Worm (Caenorhabditis elegans) whole organism, L4 larva: ENCODE data around the gene R02F2.7.
A peak's percentile ranks its signal among the peaks of the same experiment; 100 is the strongest.

Experiments used
- F10B5.3 ChIP-seq: sonication (generic microtip); optimal IDR thresholded peaks from 2 replicates; lab custom pipeline; 2016; ENCODE audit warnings: mild to moderate bottlenecking, missing genetic modification characterization, missing compliant biosample characterization
- F37D6.2 ChIP-seq: sonication (generic microtip); optimal IDR thresholded peaks from 2 replicates; lab custom pipeline; 2016; ENCODE audit warnings: mild to moderate bottlenecking, missing genetic modification characterization, missing compliant biosample characterization
- F44E2.7 ChIP-seq: fragments of 200-800 bp; sonication (Bioruptor generic); IDR thresholded peaks from 2 replicates; pipeline ENCODE4 v2.1.2; 2022; ENCODE audit warnings: missing genetic modification characterization, missing compliant biosample characterization
- T26A8.4 ChIP-seq: fragments of 200-800 bp; sonication (Bioruptor generic); IDR thresholded peaks from 2 replicates; pipeline ENCODE4 v1.3.6; 2022; ENCODE audit warnings: missing genetic modification characterization, missing compliant biosample characterization
- aly-2 ChIP-seq: sonication (generic microtip); optimal IDR thresholded peaks from 2 replicates; lab custom pipeline; 2018; ENCODE audit warnings: missing biosample characterization, missing genetic modification characterization
- ceh-20 ChIP-seq: fragments of 200-800 bp; sonication (Bioruptor generic); IDR thresholded peaks from 2 replicates; pipeline ENCODE4 v1.3.6; 2022; ENCODE audit warnings: missing genetic modification reagents, missing genetic modification characterization, missing compliant biosample characterization
- ceh-32 ChIP-seq: sonication (generic microtip); optimal IDR thresholded peaks from 2 replicates; lab custom pipeline; 2016; ENCODE audit warnings: mild to moderate bottlenecking, missing genetic modification characterization, missing compliant biosample characterization; ENCODE audit not compliant: poor library complexity
- ceh-62 ChIP-seq: sonication (generic microtip); optimal IDR thresholded peaks from 2 replicates; lab custom pipeline; 2017; ENCODE audit warnings: missing biosample characterization, missing genetic modification characterization
- ceh-82 ChIP-seq: sonication (generic microtip); optimal IDR thresholded peaks from 2 replicates; lab custom pipeline; 2017; ENCODE audit warnings: missing biosample characterization, missing genetic modification characterization
- cey-2 ChIP-seq: sonication (generic microtip); optimal IDR thresholded peaks from 3 replicates; lab custom pipeline; 2017; ENCODE audit warnings: missing genetic modification characterization, mild to moderate bottlenecking, missing compliant biosample characterization, antibody characterized with exemption, borderline replicate concordance; ENCODE audit not compliant: insufficient read depth
- ctbp-1 ChIP-seq: fragments of 200-800 bp; sonication (Bioruptor generic); IDR thresholded peaks from 2 replicates; pipeline ENCODE4 v1.3.6; 2022; ENCODE audit warnings: missing genetic modification reagents, missing genetic modification characterization, missing compliant biosample characterization
- daf-12 ChIP-seq: fragments of 150-350 bp; optimal IDR thresholded peaks from 2 replicates; lab custom pipeline; 2014; ENCODE audit warnings: missing biosample characterization, missing genetic modification reagents, missing genetic modification characterization
- daf-16 ChIP-seq, 3 experiments: sonication (generic microtip); optimal IDR thresholded peaks; 2 replicates each; lab custom pipeline; 2016 to 2017; ENCODE audit warnings: missing genetic modification characterization in 3 of 3, missing genetic modification reagents in 3 of 3, mild to moderate bottlenecking in 2 of 3, missing compliant biosample characterization in 2 of 3, missing biosample characterization in 1 of 3, moderate library complexity in 1 of 3
- daf-19 ChIP-seq: fragments of 200-800 bp; sonication (Bioruptor generic); conservative IDR thresholded peaks from 2 replicates; pipeline ENCODE4 v1.3.6; 2022; ENCODE audit warnings: missing genetic modification characterization, missing compliant biosample characterization
- dmd-6 ChIP-seq: fragments of 200-800 bp; sonication (Bioruptor generic); IDR thresholded peaks from 2 replicates; pipeline ENCODE4 v1.3.6; 2022; ENCODE audit warnings: missing genetic modification reagents, missing genetic modification characterization, missing compliant biosample characterization
- dmd-8 ChIP-seq: fragments of 200-800 bp; sonication (Bioruptor generic); IDR thresholded peaks from 2 replicates; pipeline ENCODE4 v1.3.6; 2022; ENCODE audit warnings: missing genetic modification characterization, missing compliant biosample characterization
- dmd-9 ChIP-seq: fragments of 200-800 bp; sonication (Bioruptor generic); IDR thresholded peaks from 2 replicates; pipeline ENCODE4 v1.3.6; 2022; ENCODE audit warnings: missing genetic modification reagents, missing genetic modification characterization, missing compliant biosample characterization
- egl-27 ChIP-seq: sonication (generic microtip); optimal IDR thresholded peaks from 3 replicates; lab custom pipeline; 2017; ENCODE audit warnings: missing biosample characterization, missing genetic modification reagents, missing genetic modification characterization
- hlh-11 ChIP-seq: fragments of 200-800 bp; sonication (Bioruptor generic); optimal IDR thresholded peaks from 2 replicates; lab custom pipeline; 2018; ENCODE audit warnings: mild to moderate bottlenecking, missing genetic modification characterization, missing compliant biosample characterization
- hlh-30 ChIP-seq: sonication (generic microtip); optimal IDR thresholded peaks from 2 replicates; lab custom pipeline; 2017; ENCODE audit warnings: antibody characterized with exemption, mild to moderate bottlenecking, missing genetic modification characterization, missing compliant biosample characterization; ENCODE audit not compliant: insufficient read depth
- lin-15B ChIP-seq: fragments of 150-350 bp; sonication (generic microtip); optimal IDR thresholded peaks from 3 replicates; lab custom pipeline; 2014; ENCODE audit warnings: missing biosample characterization, missing genetic modification characterization
- lin-29 ChIP-seq: fragments of 200-800 bp; sonication (Bioruptor generic); IDR thresholded peaks from 2 replicates; pipeline ENCODE4 v1.3.6; 2022; ENCODE audit warnings: missing genetic modification reagents, missing genetic modification characterization, missing compliant biosample characterization
- lin-39 ChIP-seq: fragments of 150-350 bp; optimal IDR thresholded peaks from 2 replicates; lab custom pipeline; 2014; ENCODE audit warnings: missing biosample characterization, missing genetic modification reagents, missing genetic modification characterization
- lir-3 ChIP-seq: sonication (generic microtip); optimal IDR thresholded peaks from 2 replicates; lab custom pipeline; 2016; ENCODE audit warnings: mild to moderate bottlenecking, missing genetic modification characterization, missing compliant biosample characterization
- mdl-1 ChIP-seq, 2 experiments: fragments of 150-350 bp in 1 of 2; sonication (generic microtip) in 1 of 2; optimal IDR thresholded peaks; 2 replicates each; lab custom pipeline; 2014 to 2017; ENCODE audit warnings: missing biosample characterization in 2 of 2, missing genetic modification characterization in 2 of 2
- mep-1 ChIP-seq: fragments of 150-350 bp; sonication (generic microtip); optimal IDR thresholded peaks from 3 replicates; lab custom pipeline; 2014; ENCODE audit warnings: missing biosample characterization, missing genetic modification characterization
- mxl-2 ChIP-seq: fragments of 200-800 bp; sonication (Bioruptor generic); conservative IDR thresholded peaks from 2 replicates; pipeline ENCODE4 v1.3.6; 2022; ENCODE audit warnings: missing genetic modification reagents, missing genetic modification characterization, missing compliant biosample characterization
- nhr-11 ChIP-seq: fragments of 150-350 bp; optimal IDR thresholded peaks from 2 replicates; lab custom pipeline; 2014; ENCODE audit warnings: missing biosample characterization, missing genetic modification characterization
- nhr-41 ChIP-seq: fragments of 200-800 bp; sonication (Bioruptor generic); IDR thresholded peaks from 2 replicates; pipeline ENCODE4 v1.3.6; 2022; ENCODE audit warnings: missing genetic modification reagents, missing genetic modification characterization, missing compliant biosample characterization
- nhr-48 ChIP-seq: sonication (generic microtip); optimal IDR thresholded peaks from 2 replicates; lab custom pipeline; 2016; ENCODE audit warnings: mild to moderate bottlenecking, missing genetic modification characterization, missing compliant biosample characterization
- nhr-76 ChIP-seq: fragments of 150-350 bp; optimal IDR thresholded peaks from 2 replicates; lab custom pipeline; 2014; ENCODE audit warnings: missing biosample characterization, missing genetic modification characterization
- php-3 ChIP-seq: fragments of 200-800 bp; sonication (Bioruptor generic); IDR thresholded peaks from 2 replicates; pipeline ENCODE4 v1.3.6; 2022; ENCODE audit warnings: missing genetic modification reagents, missing genetic modification characterization, missing compliant biosample characterization
- sdz-12 ChIP-seq: fragments of 200-800 bp; sonication (Bioruptor generic); optimal IDR thresholded peaks from 2 replicates; lab custom pipeline; 2018; ENCODE audit warnings: mild to moderate bottlenecking, missing genetic modification characterization, missing compliant biosample characterization
- skn-1 ChIP-seq: fragments of 150-350 bp; optimal IDR thresholded peaks from 2 replicates; lab custom pipeline; 2014; ENCODE audit warnings: missing biosample characterization, missing genetic modification characterization
- snpc-4 ChIP-seq: fragments of 150-350 bp; optimal IDR thresholded peaks from 2 replicates; lab custom pipeline; 2014; ENCODE audit warnings: missing biosample characterization, missing genetic modification characterization
- spr-3 ChIP-seq: fragments of 200-800 bp; sonication (Bioruptor generic); optimal IDR thresholded peaks from 2 replicates; lab custom pipeline; 2018; ENCODE audit warnings: mild to moderate bottlenecking, missing genetic modification characterization, missing compliant biosample characterization
- tag-97 ChIP-seq: fragments of 200-800 bp; sonication (Bioruptor generic); IDR thresholded peaks from 2 replicates; pipeline ENCODE4 v1.3.6; 2022; ENCODE audit warnings: missing genetic modification characterization, missing compliant biosample characterization
- unc-130 ChIP-seq: sonication (generic microtip); optimal IDR thresholded peaks from 2 replicates; lab custom pipeline; 2016; ENCODE audit warnings: missing genetic modification reagents, missing genetic modification characterization, missing compliant biosample characterization
- unc-39 ChIP-seq: sonication (generic microtip); optimal IDR thresholded peaks from 2 replicates; lab custom pipeline; 2017; ENCODE audit warnings: missing biosample characterization, missing genetic modification characterization
- unc-62 ChIP-seq, 3 experiments: fragments of 150-350 bp in 1 of 3; sonication (generic microtip); optimal IDR thresholded peaks in 2 of 3; peaks in 1 of 3; 1 replicate in 1 of 3; 2 replicates in 2 of 3; lab custom pipeline; 2014 to 2017; ENCODE audit warnings: missing biosample characterization in 3 of 3, missing genetic modification characterization in 3 of 3, missing genetic modification reagents in 3 of 3, missing genotype in 1 of 3
- vab-7 ChIP-seq: fragments of 200-800 bp; sonication (Bioruptor generic); IDR thresholded peaks from 2 replicates; pipeline ENCODE4 v1.3.6; 2022; ENCODE audit warnings: missing genetic modification reagents, missing genetic modification characterization, missing compliant biosample characterization
- zag-1 ChIP-seq: fragments of 150-350 bp; optimal IDR thresholded peaks from 2 replicates; lab custom pipeline; 2014; ENCODE audit warnings: missing biosample characterization, missing genetic modification characterization
- zip-11 ChIP-seq: fragments of 200-800 bp; sonication (Bioruptor generic); IDR thresholded peaks from 2 replicates; pipeline ENCODE4 v1.3.6; 2022; ENCODE audit warnings: missing genetic modification characterization, missing compliant biosample characterization
- zip-2 ChIP-seq: fragments of 150-350 bp; optimal IDR thresholded peaks from 2 replicates; lab custom pipeline; 2014; ENCODE audit warnings: missing biosample characterization, missing genetic modification characterization
- ztf-11 ChIP-seq: fragments of 150-350 bp; optimal IDR thresholded peaks from 2 replicates; lab custom pipeline; 2014; ENCODE audit warnings: missing biosample characterization, missing genetic modification characterization

The R02F2.7 gene

DNA sequence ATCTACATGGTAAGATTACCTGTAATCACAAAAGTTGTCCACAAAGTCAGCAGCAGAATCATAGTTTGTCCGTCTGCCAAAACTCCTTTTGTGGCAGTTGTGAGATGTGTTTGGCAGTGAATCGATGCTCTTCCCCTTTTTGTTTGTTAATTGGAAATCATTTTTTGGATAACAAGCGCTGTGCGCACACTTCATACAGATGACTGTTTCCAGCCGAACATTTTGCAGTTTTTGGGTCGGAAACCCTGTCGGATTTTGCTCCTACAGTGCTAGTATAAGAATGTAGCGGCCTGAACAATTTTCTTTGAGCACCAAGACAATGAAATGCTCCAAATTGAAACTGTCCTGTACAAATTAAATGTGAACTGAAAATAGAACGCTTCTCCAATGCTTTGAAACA, 25.1 kb upstream of the R02F2.7 start, which contains the start of gene D1044.7:
Gene D1044.7, minus strand, starts transcription at position 101 of the 400 bp plus-strand sequence.
- TF ChIP-seq unc-62 (GFP tag; optimal IDR thresholded peaks at IDR 0.05 in 1 of 2; lab: Kevin White, UChicago) = peak in 1 of 2 experiments; percentile 63
- TF ChIP-seq unc-62 (tag; optimal IDR thresholded peaks at IDR 0.05; lab: Kevin White, UChicago) = no peak
- no peak for TF ChIP-seq lin-39 (tag; lab: Kevin White, UChicago)
- no peak for TF ChIP-seq nhr-41 (GFP tag; lab: Robert Waterston, UW)
- TF ChIP-seq, all 104 proteins: peak for 1

DNA sequence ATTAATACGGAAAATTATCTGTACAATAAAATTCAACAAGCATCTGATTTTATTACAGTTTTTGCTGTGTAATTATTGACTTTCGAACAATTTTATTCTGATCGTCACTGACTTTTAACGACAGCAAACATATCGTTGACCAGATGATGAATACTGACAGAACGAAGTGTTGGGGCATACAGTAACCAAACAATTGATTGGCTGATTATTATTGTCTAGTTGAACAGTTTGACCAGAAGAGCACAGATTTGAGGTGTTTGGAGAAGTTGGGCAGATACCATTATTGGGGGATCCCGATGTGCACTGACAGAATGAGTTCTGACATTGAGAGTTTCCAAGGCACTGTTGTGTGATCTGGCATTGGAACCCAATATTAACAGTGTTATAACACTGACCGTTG, 23.4 kb upstream of the R02F2.7 start:
- TF ChIP-seq skn-1 = no peak
- TF ChIP-seq nhr-41 (GFP tag; lab: Robert Waterston, UW) = no peak
- no peak for TF ChIP-seq nhr-11 (tag; lab: Kevin White, UChicago)
- no peak for TF ChIP-seq lin-15B (tag; lab: Kevin White, UChicago)
- TF ChIP-seq lir-3 (tag; lab: Kevin White, UChicago) = no peak
- no peak for TF ChIP-seq vab-7 (GFP tag; lab: Robert Waterston, UW)
- no peak for TF ChIP-seq dmd-8
- TF ChIP-seq daf-12 (tag; lab: Kevin White, UChicago) = no peak
- no peak for TF ChIP-seq mep-1 (tag; lab: Kevin White, UChicago)
- TF ChIP-seq ceh-20 (GFP tag; lab: Robert Waterston, UW) = no peak
- no peak for TF ChIP-seq hlh-11 (tag; lab: Kevin White, UChicago)
- TF ChIP-seq zip-2 (tag; lab: Kevin White, UChicago) = no peak
- no peak for TF ChIP-seq daf-16 (GFP tag; optimal IDR thresholded peaks at IDR 0.05; lab: Kevin White, UChicago)
- no peak for TF ChIP-seq daf-16 (tag; optimal IDR thresholded peaks at IDR 0.05; lab: Kevin White, UChicago)
- no peak for TF ChIP-seq ctbp-1 (GFP tag; lab: Robert Waterston, UW)
- TF ChIP-seq aly-2 (tag; lab: Kevin White, UChicago) = no peak
- TF ChIP-seq nhr-48 (tag; lab: Kevin White, UChicago) = no peak

DNA sequence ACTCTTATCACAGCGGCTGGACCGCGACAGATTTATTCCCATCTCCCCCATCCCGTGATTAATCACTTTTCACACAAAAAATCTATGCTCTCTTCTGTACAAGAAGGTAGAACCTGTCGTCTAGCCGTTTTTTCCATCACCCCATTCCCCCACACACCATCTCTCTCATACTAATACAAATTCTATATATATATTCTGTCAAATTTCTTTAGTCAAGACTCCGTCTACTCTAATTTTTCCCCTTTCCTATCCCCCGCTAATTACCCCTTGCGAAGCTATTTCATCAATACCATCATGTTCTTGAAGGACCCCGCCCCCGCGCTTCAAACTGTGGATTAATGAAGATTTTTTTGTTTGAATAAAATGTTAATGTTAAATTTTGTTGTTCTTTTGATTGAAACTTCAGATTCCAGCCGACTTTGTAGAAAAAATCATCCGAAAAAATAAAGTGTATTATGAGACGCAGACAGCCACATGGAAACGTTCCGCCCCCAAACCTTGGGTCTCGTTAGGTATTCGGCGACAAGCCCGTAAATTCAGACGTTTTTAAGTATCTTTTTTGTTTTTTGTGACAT, 22.5 kb upstream of the R02F2.7 start:
- TF ChIP-seq nhr-76 = no peak
- no peak for TF ChIP-seq cey-2
- no peak for TF ChIP-seq nhr-41 (GFP tag; lab: Robert Waterston, UW)
- TF ChIP-seq tag-97 (GFP tag; lab: Robert Waterston, UW) = no peak
- TF ChIP-seq sdz-12 (GFP tag; lab: Kevin White, UChicago) = peak; percentile 10
- TF ChIP-seq F10B5.3 (tag; lab: Kevin White, UChicago) = no peak
- 0 out of 2 replicates have a peak, but pooled peaks have one; percentile 33 for TF ChIP-seq dmd-8
- no peak for TF ChIP-seq egl-27
- no peak for TF ChIP-seq daf-19 (GFP tag; lab: Robert Waterston, UW)
- TF ChIP-seq ceh-62 (tag; lab: Kevin White, UChicago) = no peak
- no peak for TF ChIP-seq unc-39
- TF ChIP-seq zip-2 (tag; lab: Kevin White, UChicago) = no peak
- TF ChIP-seq zip-11 (GFP tag; lab: Robert Waterston, UW) = no peak
- no peak for TF ChIP-seq ceh-20 (GFP tag; lab: Robert Waterston, UW)
- peak; percentile 44 for TF ChIP-seq hlh-30 (tag; lab: Kevin White, UChicago)
- peak; percentile 38 for TF ChIP-seq php-3 (GFP tag; lab: Robert Waterston, UW)
- TF ChIP-seq dmd-9 (GFP tag; lab: Robert Waterston, UW) = peak; percentile 50; the same call in 1 of the 2 replicates
- TF ChIP-seq lin-29 (GFP tag; lab: Robert Waterston, UW) = no peak
- TF ChIP-seq mdl-1 (tag; optimal IDR thresholded peaks at IDR 0.05; lab: Kevin White, UChicago) = peak in 1 of 2 experiments; percentile 18
- TF ChIP-seq unc-130 (GFP tag; lab: Kevin White, UChicago) = no peak
- TF ChIP-seq ceh-32 (tag; lab: Kevin White, UChicago) = no peak
- TF ChIP-seq unc-62 (GFP tag; optimal IDR thresholded peaks at IDR 0.05 in 1 of 2; lab: Kevin White, UChicago) = no peak
- no peak for TF ChIP-seq unc-62 (tag; optimal IDR thresholded peaks at IDR 0.05; lab: Kevin White, UChicago)
- no peak for TF ChIP-seq snpc-4 (tag; lab: Kevin White, UChicago)
- peak; percentile 7; the same call in 1 of the 2 replicates for TF ChIP-seq dmd-6
- TF ChIP-seq F37D6.2 (tag; lab: Kevin White, UChicago) = no peak
- no peak for TF ChIP-seq lin-39 (tag; lab: Kevin White, UChicago)
- no peak for TF ChIP-seq F44E2.7
- TF ChIP-seq zag-1 (tag; lab: Kevin White, UChicago) = no peak
- peak; percentile 76 for TF ChIP-seq T26A8.4 (GFP tag; lab: Robert Waterston, UW)
- no peak; the same call in 1 of the 2 replicates for TF ChIP-seq mxl-2 (GFP tag; lab: Robert Waterston, UW)
- no peak for TF ChIP-seq ztf-11 (tag; lab: Kevin White, UChicago)
- no peak for TF ChIP-seq spr-3 (GFP tag; lab: Kevin White, UChicago)
- TF ChIP-seq ceh-82 (tag; lab: Kevin White, UChicago) = no peak
